Fruit fly (Drosophila melanogaster): ENCODE data around the gene CG10559.

The CG10559 gene

dm6 chr3R:25312583-25312982 is 3.3 kb downstream of the CG10559 start (continued):
- no peak for TF ChIP-seq dmrt99B (tag; optimal IDR thresholded peaks at IDR 0.05)
- peak; percentile 43 for TF ChIP-seq Ets65A (GFP tag)
- TF ChIP-seq dpn (GFP tag; optimal IDR thresholded peaks at IDR 0.05): no peak
- TF ChIP-seq zf30C (GFP tag; optimal IDR thresholded peaks at IDR 0.05): no peak
- TF ChIP-seq E2f2 (GFP tag; IDR thresholded peaks at IDR 0.05): peak; percentile 63
- TF ChIP-seq CG3281 (GFP tag; optimal IDR thresholded peaks at IDR 0.05): peak; percentile 11
- no peak for TF ChIP-seq CG12659 (GFP tag; optimal IDR thresholded peaks at IDR 0.05)
- no peak for TF ChIP-seq abd-A (tag; optimal IDR thresholded peaks at IDR 0.05)
- TF ChIP-seq al (GFP tag; IDR thresholded peaks at IDR 0.05): no peak
- peak; percentile 29 for TF ChIP-seq CG15514 (GFP tag; optimal IDR thresholded peaks at IDR 0.05)
- TF ChIP-seq CG12155 (GFP tag; optimal IDR thresholded peaks at IDR 0.05): no peak
- TF ChIP-seq CG11247 (GFP tag; IDR thresholded peaks at IDR 0.05): no peak
- no peak for TF ChIP-seq TFAM (GFP tag; optimal IDR thresholded peaks at IDR 0.05)
- no peak for TF ChIP-seq onecut (GFP tag; IDR thresholded peaks at IDR 0.05)
- TF ChIP-seq yki (optimal IDR thresholded peaks at IDR 0.05): no peak
- TF ChIP-seq CG13775 (GFP tag; optimal IDR thresholded peaks at IDR 0.05): no peak
- peak; percentile 1 for TF ChIP-seq CG9437 (GFP tag; optimal IDR thresholded peaks at IDR 0.05)
- TF ChIP-seq CG34224 (GFP tag; IDR thresholded peaks at IDR 0.05; ENCODE audit: partially characterized antibody): no peak
- TF ChIP-seq CG7839 (tag; optimal IDR thresholded peaks at IDR 0.05): peak; percentile 11
- peak; percentile 89 for TF ChIP-seq CTCF (GFP tag; optimal IDR thresholded peaks at IDR 0.05)
- TF ChIP-seq CG32772 (GFP tag; IDR thresholded peaks at IDR 0.05): no peak
- no peak for TF ChIP-seq Ptx1 (GFP tag; IDR thresholded peaks at IDR 0.05)
- TF ChIP-seq CG3163 (GFP tag; optimal IDR thresholded peaks at IDR 0.05): no peak
- no peak for TF ChIP-seq gcm2 (GFP tag; optimal IDR thresholded peaks at IDR 0.05)
- TF ChIP-seq HLH3B (GFP tag; IDR thresholded peaks at IDR 0.05): no peak
- TF ChIP-seq hth (optimal IDR thresholded peaks at IDR 0.05): no peak
- no peak for TF ChIP-seq fd64A (GFP tag; optimal IDR thresholded peaks at IDR 0.05)
- TF ChIP-seq CG6654 (GFP tag; optimal IDR thresholded peaks at IDR 0.05): no peak
- no peak for TF ChIP-seq CG13894 (tag; optimal IDR thresholded peaks at IDR 0.05)
- TF ChIP-seq Dp (GFP tag; optimal IDR thresholded peaks at IDR 0.05): peak; percentile 45
- TF ChIP-seq MBD-R2 (GFP tag; IDR thresholded peaks at IDR 0.05): no peak
- no peak for TF ChIP-seq sima (GFP tag; optimal IDR thresholded peaks at IDR 0.05)
- no peak for TF ChIP-seq CG7271 (tag; optimal IDR thresholded peaks at IDR 0.05)
- TF ChIP-seq mirr (GFP tag; optimal IDR thresholded peaks at IDR 0.05): peak; percentile 49
- TF ChIP-seq CG13123 (GFP tag; optimal IDR thresholded peaks at IDR 0.05): no peak
- TF ChIP-seq Meics (GFP tag; optimal IDR thresholded peaks at IDR 0.05): peak; percentile 27
- peak; percentile 26 for TF ChIP-seq caup (GFP tag; optimal IDR thresholded peaks at IDR 0.05; ENCODE audit: severe bottlenecking)
- TF ChIP-seq D19B (GFP tag; optimal IDR thresholded peaks at IDR 0.05): no peak
- peak; percentile 23 for TF ChIP-seq CG13296 (GFP tag; optimal IDR thresholded peaks at IDR 0.05)
- TF ChIP-seq Ets97D (GFP tag; optimal IDR thresholded peaks at IDR 0.05): peak; percentile 22
- TF ChIP-seq Med (GFP tag): peak; percentile 70
- peak; percentile 11 for TF ChIP-seq CG1233 (GFP tag; optimal IDR thresholded peaks at IDR 0.05)
- TF ChIP-seq tgo (GFP tag; IDR thresholded peaks at IDR 0.05): no peak
- TF ChIP-seq Dip2 (GFP tag; IDR thresholded peaks at IDR 0.05): peak; percentile 84
- TF ChIP-seq Ssrp (tag; optimal IDR thresholded peaks at IDR 0.05): no peak
- TF ChIP-seq CG18476 (GFP tag; optimal IDR thresholded peaks at IDR 0.05): no peak
- TF ChIP-seq Drgx (GFP tag; IDR thresholded peaks at IDR 0.05): no peak
- no peak for TF ChIP-seq sr (GFP tag; IDR thresholded peaks at IDR 0.05)
- TF ChIP-seq CG6791 (GFP tag; IDR thresholded peaks at IDR 0.05; ENCODE audit: partially characterized antibody): no peak
- no peak for TF ChIP-seq jigr1 (GFP tag; IDR thresholded peaks at IDR 0.05)
- no peak for TF ChIP-seq CG14965 (GFP tag; optimal IDR thresholded peaks at IDR 0.05; ENCODE audit: borderline replicate concordance)
- no peak for TF ChIP-seq pho (GFP tag; optimal IDR thresholded peaks at IDR 0.05)
- no peak for TF ChIP-seq CG4360 (GFP tag; IDR thresholded peaks at IDR 0.05)

All from whole organism, embryonic.